Worm (Caenorhabditis elegans) whole organism, L4 larva: ENCODE results near the gene ints-11.

Experiments
- F49E8.2 ChIP-seq: sonication (generic microtip); optimal IDR thresholded peaks from 2 replicates; lab custom pipeline; 2016; ENCODE audit warnings: missing compliant biosample characterization, mild to moderate bottlenecking, missing genetic modification characterization, borderline replicate concordance
- T26A8.4 ChIP-seq: fragments of 200-800 bp; sonication (Bioruptor generic); IDR thresholded peaks from 2 replicates; pipeline ENCODE4 v1.3.6; 2022; ENCODE audit warnings: missing genetic modification characterization, missing compliant biosample characterization
- Y105C5A.15 ChIP-seq: fragments of 200-800 bp; sonication (Bioruptor generic); IDR thresholded peaks from 2 replicates; pipeline ENCODE4 v1.3.6; 2022; ENCODE audit warnings: missing genetic modification characterization, missing compliant biosample characterization
- Y48G9A.11 ChIP-seq: fragments of 200-800 bp; sonication (Bioruptor generic); IDR thresholded peaks from 2 replicates; pipeline ENCODE4 v1.3.6; 2022; ENCODE audit warnings: missing genetic modification reagents, missing genetic modification characterization, missing compliant biosample characterization
- Y75B8A.6 ChIP-seq: fragments of 200-800 bp; sonication (Bioruptor generic); IDR thresholded peaks from 2 replicates; pipeline ENCODE4 v1.3.6; 2022; ENCODE audit warnings: missing genetic modification reagents, missing genetic modification characterization, missing compliant biosample characterization
- ZK546.5 ChIP-seq, 2 experiments: sonication (generic microtip); optimal IDR thresholded peaks; 2 replicates each; lab custom pipeline; 2017; ENCODE audit warnings: missing biosample characterization in 2 of 2, missing genetic modification characterization in 2 of 2
- aha-1 ChIP-seq: fragments of 150-350 bp; peaks from one replicate; lab custom pipeline; 2014; ENCODE audit warnings: missing biosample characterization, missing genetic modification characterization
- ama-1 ChIP-seq: fragments of 150-350 bp; optimal IDR thresholded peaks from 2 replicates; lab custom pipeline; 2014; ENCODE audit warnings: inconsistent platforms, mixed read lengths
- arid-1 ChIP-seq: fragments of 200-800 bp; sonication (Bioruptor generic); conservative IDR thresholded peaks from 2 replicates; pipeline ENCODE4 v1.3.6; 2022; ENCODE audit warnings: missing genetic modification reagents, missing genetic modification characterization, missing compliant biosample characterization
- attf-4 ChIP-seq: sonication (generic microtip); optimal IDR thresholded peaks from 3 replicates; lab custom pipeline; 2017; ENCODE audit warnings: missing biosample characterization, missing genetic modification characterization
- ceh-28 ChIP-seq: fragments of 150-350 bp; optimal IDR thresholded peaks from 2 replicates; lab custom pipeline; 2014; ENCODE audit warnings: missing biosample characterization, missing genetic modification reagents, missing genetic modification characterization
- ces-1 ChIP-seq: fragments of 150-350 bp; sonication (generic microtip); optimal IDR thresholded peaks from 4 replicates; lab custom pipeline; 2014; ENCODE audit warnings: missing biosample characterization, missing genetic modification reagents, missing genetic modification characterization
- daf-16 ChIP-seq, 3 experiments: sonication (generic microtip); optimal IDR thresholded peaks; 2 replicates each; lab custom pipeline; 2016 to 2017; ENCODE audit warnings: missing genetic modification characterization in 3 of 3, missing genetic modification reagents in 3 of 3, mild to moderate bottlenecking in 2 of 3, missing compliant biosample characterization in 2 of 3, missing biosample characterization in 1 of 3, moderate library complexity in 1 of 3
- daf-19 ChIP-seq: fragments of 200-800 bp; sonication (Bioruptor generic); conservative IDR thresholded peaks from 2 replicates; pipeline ENCODE4 v1.3.6; 2022; ENCODE audit warnings: missing genetic modification characterization, missing compliant biosample characterization
- dmd-6 ChIP-seq: fragments of 200-800 bp; sonication (Bioruptor generic); IDR thresholded peaks from 2 replicates; pipeline ENCODE4 v1.3.6; 2022; ENCODE audit warnings: missing genetic modification reagents, missing genetic modification characterization, missing compliant biosample characterization
- dpl-1 ChIP-seq: fragments of 150-350 bp; optimal IDR thresholded peaks from 2 replicates; lab custom pipeline; 2014; ENCODE audit warnings: missing biosample characterization, missing genetic modification reagents, missing genetic modification characterization
- duxl-1 ChIP-seq: sonication (generic microtip); optimal IDR thresholded peaks from 2 replicates; lab custom pipeline; 2016; ENCODE audit warnings: mild to moderate bottlenecking, missing genetic modification characterization, moderate library complexity, missing compliant biosample characterization; ENCODE audit not compliant: poor library complexity
- dve-1 ChIP-seq: sonication (generic microtip); optimal IDR thresholded peaks from 2 replicates; lab custom pipeline; 2017; ENCODE audit warnings: antibody characterized with exemption, mild to moderate bottlenecking, missing genetic modification characterization, missing compliant biosample characterization; ENCODE audit not compliant: insufficient read depth
- fos-1 ChIP-seq: fragments of 150-350 bp; optimal IDR thresholded peaks from 2 replicates; lab custom pipeline; 2014; ENCODE audit warnings: missing biosample characterization, missing genetic modification characterization
- hlh-11 ChIP-seq: fragments of 200-800 bp; sonication (Bioruptor generic); optimal IDR thresholded peaks from 2 replicates; lab custom pipeline; 2018; ENCODE audit warnings: mild to moderate bottlenecking, missing genetic modification characterization, missing compliant biosample characterization
- hlh-30 ChIP-seq: sonication (generic microtip); optimal IDR thresholded peaks from 2 replicates; lab custom pipeline; 2017; ENCODE audit warnings: antibody characterized with exemption, mild to moderate bottlenecking, missing genetic modification characterization, missing compliant biosample characterization; ENCODE audit not compliant: insufficient read depth
- hmg-1.1 ChIP-seq: fragments of 200-800 bp; sonication (Bioruptor generic); IDR thresholded peaks from 2 replicates; pipeline ENCODE4 v1.3.6; 2022; ENCODE audit warnings: missing genetic modification reagents, missing genetic modification characterization, missing compliant biosample characterization
- jun-1 ChIP-seq: fragments of 150-350 bp; optimal IDR thresholded peaks from 2 replicates; lab custom pipeline; 2014; ENCODE audit warnings: missing biosample characterization, missing genetic modification reagents, missing genetic modification characterization
- lin-13 ChIP-seq: fragments of 150-350 bp; optimal IDR thresholded peaks from 2 replicates; lab custom pipeline; 2014; ENCODE audit warnings: missing biosample characterization, missing genetic modification reagents, missing genetic modification characterization
- lin-38 ChIP-seq: fragments of 200-800 bp; sonication (Bioruptor generic); IDR thresholded peaks from 2 replicates; pipeline ENCODE4 v1.3.6; 2022; ENCODE audit warnings: missing genetic modification reagents, missing genetic modification characterization, missing compliant biosample characterization
- lsy-2 ChIP-seq, 2 experiments: fragments of 150-350 bp in 1 of 2; sonication (generic microtip) in 1 of 2; optimal IDR thresholded peaks; 2 replicates each; lab custom pipeline; 2014 to 2017; ENCODE audit warnings: missing biosample characterization in 2 of 2, missing genetic modification characterization in 2 of 2
- madf-9 ChIP-seq: fragments of 200-800 bp; sonication (Bioruptor generic); conservative IDR thresholded peaks from 2 replicates; pipeline ENCODE4 v1.3.6; 2022; ENCODE audit warnings: missing genetic modification reagents, missing genetic modification characterization, missing compliant biosample characterization
- mep-1 ChIP-seq: fragments of 150-350 bp; sonication (generic microtip); optimal IDR thresholded peaks from 3 replicates; lab custom pipeline; 2014; ENCODE audit warnings: missing biosample characterization, missing genetic modification characterization
- mes-2 ChIP-seq: sonication (generic microtip); optimal IDR thresholded peaks from 2 replicates; lab custom pipeline; 2016; ENCODE audit warnings: missing genotype, mild to moderate bottlenecking, missing genetic modification characterization, missing compliant biosample characterization; ENCODE audit not compliant: poor library complexity, severe bottlenecking
- mxl-2 ChIP-seq: fragments of 200-800 bp; sonication (Bioruptor generic); conservative IDR thresholded peaks from 2 replicates; pipeline ENCODE4 v1.3.6; 2022; ENCODE audit warnings: missing genetic modification reagents, missing genetic modification characterization, missing compliant biosample characterization
- nhr-102 ChIP-seq: sonication (generic microtip); optimal IDR thresholded peaks from 2 replicates; lab custom pipeline; 2016; ENCODE audit warnings: mild to moderate bottlenecking, missing genetic modification characterization, moderate library complexity, missing compliant biosample characterization
- nhr-11 ChIP-seq: fragments of 150-350 bp; optimal IDR thresholded peaks from 2 replicates; lab custom pipeline; 2014; ENCODE audit warnings: missing biosample characterization, missing genetic modification characterization
- nhr-25 ChIP-seq: sonication (generic microtip); optimal IDR thresholded peaks from 2 replicates; lab custom pipeline; 2017; ENCODE audit warnings: missing genetic modification characterization, mild to moderate bottlenecking, missing compliant biosample characterization, antibody characterized with exemption, moderate library complexity, borderline replicate concordance; ENCODE audit not compliant: insufficient read depth
- nhr-28 ChIP-seq: fragments of 150-350 bp; optimal IDR thresholded peaks from 2 replicates; lab custom pipeline; 2014; ENCODE audit warnings: missing biosample characterization, missing genetic modification characterization
- nhr-6 ChIP-seq: fragments of 150-350 bp; optimal IDR thresholded peaks from 2 replicates; lab custom pipeline; 2014; ENCODE audit warnings: missing biosample characterization, missing genetic modification characterization
- nhr-77 ChIP-seq: fragments of 150-350 bp; optimal IDR thresholded peaks from 2 replicates; lab custom pipeline; 2014; ENCODE audit warnings: missing biosample characterization, missing genetic modification characterization
- pqm-1 ChIP-seq: sonication (generic microtip); optimal IDR thresholded peaks from 2 replicates; lab custom pipeline; 2017; ENCODE audit warnings: missing biosample characterization, missing genetic modification characterization
- rbr-2 ChIP-seq: sonication (generic microtip); optimal IDR thresholded peaks from 2 replicates; lab custom pipeline; 2016; ENCODE audit warnings: missing genotype, missing genetic modification characterization, missing compliant biosample characterization
- snpc-1.2 ChIP-seq: fragments of 200-800 bp; sonication (Bioruptor generic); IDR thresholded peaks from 2 replicates; pipeline ENCODE4 v1.3.6; 2022; ENCODE audit warnings: missing genetic modification reagents, missing genetic modification characterization, missing compliant biosample characterization
- snpc-4 ChIP-seq: fragments of 150-350 bp; optimal IDR thresholded peaks from 2 replicates; lab custom pipeline; 2014; ENCODE audit warnings: missing biosample characterization, missing genetic modification characterization
- spr-1 ChIP-seq: sonication (generic microtip); optimal IDR thresholded peaks from 2 replicates; lab custom pipeline; 2016; ENCODE audit warnings: mild to moderate bottlenecking, missing genetic modification characterization, missing compliant biosample characterization
- unc-62 ChIP-seq, 3 experiments: fragments of 150-350 bp in 1 of 3; sonication (generic microtip); optimal IDR thresholded peaks in 2 of 3; peaks in 1 of 3; 1 replicate in 1 of 3; 2 replicates in 2 of 3; lab custom pipeline; 2014 to 2017; ENCODE audit warnings: missing biosample characterization in 3 of 3, missing genetic modification characterization in 3 of 3, missing genetic modification reagents in 3 of 3, missing genotype in 1 of 3
- ztf-11 ChIP-seq: fragments of 150-350 bp; optimal IDR thresholded peaks from 2 replicates; lab custom pipeline; 2014; ENCODE audit warnings: missing biosample characterization, missing genetic modification characterization

ints-11 gene

DNA sequence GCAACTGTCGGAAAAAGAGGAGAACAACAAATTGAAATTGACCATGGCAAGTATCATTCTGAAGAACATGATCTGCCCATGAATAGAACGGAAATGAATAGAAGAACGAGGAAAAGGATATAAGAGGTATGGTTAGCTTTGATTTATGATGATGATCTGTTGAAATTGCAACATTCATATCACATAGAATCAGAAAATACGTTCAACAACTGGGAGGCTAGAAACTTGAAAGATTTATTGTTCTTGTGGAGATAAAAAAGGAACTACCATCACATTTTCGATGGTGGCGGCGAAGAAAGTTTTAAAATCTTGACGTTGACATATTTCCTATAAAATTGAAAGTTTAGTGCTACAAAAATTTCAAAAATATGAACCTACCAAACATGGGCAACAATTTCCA lies 50.0 kb downstream of the ints-11 start:
- TF ChIP-seq aha-1 (peak; percentile 93), ZK546.5 (tag; optimal IDR thresholded peaks at IDR 0.05; lab: Kevin White, UChicago) (no peak), ztf-11 (tag; lab: Kevin White, UChicago) (no peak), fos-1 (tag; lab: Kevin White, UChicago) (no peak)

DNA sequence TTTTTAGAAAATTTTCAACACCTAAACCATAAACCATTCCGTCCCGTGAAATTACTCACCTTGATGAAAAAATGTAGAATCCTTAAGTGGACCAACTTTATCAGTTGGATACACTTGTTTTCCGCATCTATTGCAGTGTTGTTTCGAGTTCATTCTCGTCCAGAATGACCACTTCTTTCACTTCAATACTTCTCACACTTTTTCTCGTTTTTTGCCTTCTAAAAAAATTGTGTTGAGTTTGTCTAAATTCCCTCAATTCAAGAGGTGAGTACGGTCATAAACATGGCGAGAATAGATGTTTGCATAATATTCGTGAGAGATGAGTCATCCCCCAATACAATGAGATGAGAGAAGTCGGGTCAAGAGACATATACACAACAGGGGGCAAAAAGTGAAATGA lies 50.7 kb downstream of the ints-11 start, which contains the start of gene ltd-1:
TSS of gene ltd-1 (minus strand) at position 218 of the 400 bp plus-strand sequence.
- no peak for TF ChIP-seq Y75B8A.6 (GFP tag; lab: Robert Waterston, UW)
- peak; percentile 58 for TF ChIP-seq aha-1

DNA sequence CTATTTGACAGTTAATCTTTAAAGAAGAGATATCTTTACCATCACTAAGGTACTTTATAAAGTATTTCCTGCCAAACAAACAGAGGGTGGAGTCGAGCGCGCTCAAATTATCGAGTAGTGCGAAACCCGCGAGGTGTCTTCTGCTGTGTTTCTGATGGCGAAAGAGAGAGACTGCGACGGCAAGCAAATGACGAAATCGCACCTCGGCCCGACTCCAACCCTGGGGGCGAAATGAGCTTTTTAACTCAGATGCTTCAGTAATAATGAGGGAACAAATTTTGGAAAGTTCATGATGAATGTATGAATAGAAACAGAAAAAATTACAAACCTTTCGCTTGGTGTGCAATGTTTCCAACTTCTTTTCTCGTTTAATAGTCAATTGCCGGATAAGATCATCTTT lies 51.8 kb downstream of the ints-11 start:
- TF ChIP-seq dpl-1 (GFP tag; lab: Kevin White, UChicago), result peak; percentile 19
- TF ChIP-seq mep-1 (tag; lab: Kevin White, UChicago), result peak; percentile 75
- TF ChIP-seq lin-13 (GFP tag; lab: Kevin White, UChicago), result peak; percentile 45
- peak in 1 of 2 experiments; percentile 71 for TF ChIP-seq lsy-2 (tag; optimal IDR thresholded peaks at IDR 0.05; lab: Kevin White, UChicago)
- TF ChIP-seq daf-16 (GFP tag; optimal IDR thresholded peaks at IDR 0.05; lab: Kevin White, UChicago), result no peak
- TF ChIP-seq daf-16 (tag; optimal IDR thresholded peaks at IDR 0.05; lab: Kevin White, UChicago), result peak; percentile 26
- TF ChIP-seq pqm-1, result peak; percentile 39
- peak; percentile 93 for TF ChIP-seq ama-1 (lab: Kevin White, UChicago)
- peak; percentile 76 for TF ChIP-seq snpc-1.2 (GFP tag; lab: Robert Waterston, UW)
- peak; percentile 53 for TF ChIP-seq nhr-25
- peak; percentile 56 for TF ChIP-seq nhr-77 (tag; lab: Kevin White, UChicago)
- no peak for TF ChIP-seq attf-4 (tag; lab: Kevin White, UChicago)
- peak; percentile 86 for TF ChIP-seq snpc-4
- TF ChIP-seq T26A8.4 (GFP tag; lab: Robert Waterston, UW), result peak; percentile 62
- peak; percentile 25; the same call in 1 of the 2 replicates for TF ChIP-seq dmd-6
- 0 out of 2 replicates have a peak, but pooled peaks have one; percentile 13 for TF ChIP-seq arid-1
- no peak for TF ChIP-seq spr-1 (tag; lab: Kevin White, UChicago)
- TF ChIP-seq Y105C5A.15 (GFP tag; lab: Robert Waterston, UW), result no peak
- TF ChIP-seq aha-1, result peak; percentile 90
- peak; percentile 40; the same call in 1 of the 2 replicates for TF ChIP-seq Y48G9A.11 (GFP tag; lab: Robert Waterston, UW)
- TF ChIP-seq lin-38 (GFP tag; lab: Robert Waterston, UW), result peak; percentile 71
- TF ChIP-seq hmg-1.1 (GFP tag; lab: Robert Waterston, UW), result 0 out of 2 replicates have a peak, but pooled peaks have one; percentile 53
- peak; percentile 56 for TF ChIP-seq hlh-11 (tag; lab: Kevin White, UChicago)
- peak; percentile 77 for TF ChIP-seq mes-2 (tag; lab: Kevin White, UChicago)
- peak; percentile 37 for TF ChIP-seq nhr-11
- peak; percentile 48 for TF ChIP-seq hlh-30 (tag; lab: Kevin White, UChicago)
- peak; percentile 10 for TF ChIP-seq nhr-6 (tag; lab: Kevin White, UChicago)
- TF ChIP-seq nhr-102, result peak; percentile 47
- peak; percentile 23 for TF ChIP-seq rbr-2 (tag; lab: Kevin White, UChicago)
- peak; percentile 67 for TF ChIP-seq dve-1 (tag; lab: Kevin White, UChicago)
- TF ChIP-seq unc-62 (GFP tag; optimal IDR thresholded peaks at IDR 0.05 in 1 of 2; lab: Kevin White, UChicago), result peak in 1 of 2 experiments; percentile 19
- no peak for TF ChIP-seq unc-62 (tag; optimal IDR thresholded peaks at IDR 0.05; lab: Kevin White, UChicago)
- no peak for TF ChIP-seq ceh-28 (tag; lab: Kevin White, UChicago)
- no peak for TF ChIP-seq madf-9 (GFP tag; lab: Robert Waterston, UW)
- TF ChIP-seq duxl-1 (tag; lab: Kevin White, UChicago), result peak; percentile 62
- no peak for TF ChIP-seq jun-1 (tag; lab: Kevin White, UChicago)
- peak; percentile 60 for TF ChIP-seq F49E8.2 (tag; lab: Kevin White, UChicago)
- TF ChIP-seq mxl-2 (GFP tag; lab: Robert Waterston, UW), result no peak
- peak; percentile 0 for TF ChIP-seq nhr-28 (tag; lab: Kevin White, UChicago)
- no peak for TF ChIP-seq ces-1 (GFP tag; lab: Kevin White, UChicago)
- TF ChIP-seq daf-19 (GFP tag; lab: Robert Waterston, UW), result no peak
